Worm (Caenorhabditis elegans): ENCODE data around the gene unc-98.

unc-98 gene

ce11 chrX:7522595-7522994, 50.8 kb downstream of the unc-98 start:
- TF ChIP-seq egl-5 (tag; optimal IDR thresholded peaks at IDR 0.05) (peak; percentile 93), unc-62 (GFP tag; optimal IDR thresholded peaks at IDR 0.05) (no peak), aly-2 (tag; optimal IDR thresholded peaks at IDR 0.05) (no peak), lin-39 (tag; optimal IDR thresholded peaks at IDR 0.05) (peak; percentile 14)

Data from whole organism, L3 larva.